Worm (Caenorhabditis elegans) whole organism, young adult: ENCODE measurements around the gene C35D10.5.

ENCODE experiments used
- B0035.1 ChIP-seq: sonication (generic microtip); optimal IDR thresholded peaks from 2 replicates; lab custom pipeline; 2016; ENCODE audit warnings: missing genetic modification characterization, mild to moderate bottlenecking, missing compliant biosample characterization, missing genotype, missing genetic modification reagents
- F33H1.4 ChIP-seq: fragments of 200-800 bp; sonication (Bioruptor generic); IDR thresholded peaks from 2 replicates; pipeline ENCODE4 v1.3.6; 2022; ENCODE audit warnings: missing genetic modification reagents, missing genetic modification characterization, missing compliant biosample characterization
- F49E8.2 ChIP-seq: sonication (generic microtip); optimal IDR thresholded peaks from 3 replicates; lab custom pipeline; 2017; ENCODE audit warnings: missing genetic modification characterization, mild to moderate bottlenecking, missing compliant biosample characterization, antibody characterized with exemption, moderate library complexity; ENCODE audit not compliant: insufficient read depth
- Y56A3A.18 ChIP-seq: fragments of 200-800 bp; sonication (Bioruptor generic); IDR thresholded peaks from 2 replicates; pipeline ENCODE4 v1.3.6; 2022; ENCODE audit warnings: missing genetic modification reagents, missing genetic modification characterization, missing compliant biosample characterization
- ama-1 ChIP-seq, 3 experiments: fragments of 150-350 bp in 1 of 3; sonication (generic microtip) in 2 of 3; optimal IDR thresholded peaks; 2 replicates each; lab custom pipeline; 2014 to 2018; ENCODE audit warnings: missing biosample characterization in 2 of 3, missing genetic modification characterization in 2 of 3, missing genetic modification reagents in 2 of 3
- attf-6 ChIP-seq: fragments of 200-800 bp; sonication (Bioruptor generic); IDR thresholded peaks from 2 replicates; pipeline ENCODE4 v1.3.6; 2022; ENCODE audit warnings: missing genetic modification reagents, missing genetic modification characterization, missing compliant biosample characterization
- nfya-1 ChIP-seq: sonication (generic microtip); optimal IDR thresholded peaks from 2 replicates; lab custom pipeline; 2017; ENCODE audit warnings: antibody characterized with exemption, missing compliant biosample characterization, missing genetic modification characterization, borderline replicate concordance; ENCODE audit not compliant: insufficient read depth
- sea-2 ChIP-seq: fragments of 200-800 bp; sonication (Bioruptor generic); IDR thresholded peaks from 2 replicates; pipeline ENCODE4 v1.3.6; 2022; ENCODE audit warnings: missing genetic modification characterization, missing compliant biosample characterization
- snpc-1.1 ChIP-seq: sonication (generic microtip); optimal IDR thresholded peaks from 2 replicates; lab custom pipeline; 2017; ENCODE audit warnings: missing genetic modification characterization, mild to moderate bottlenecking, missing compliant biosample characterization, antibody characterized with exemption, moderate library complexity, missing genotype, missing genetic modification reagents; ENCODE audit not compliant: insufficient read depth
- snpc-1.3 ChIP-seq: sonication (generic microtip); optimal IDR thresholded peaks from 2 replicates; lab custom pipeline; 2017; ENCODE audit warnings: missing genetic modification characterization, mild to moderate bottlenecking, missing compliant biosample characterization, antibody characterized with exemption, moderate library complexity, missing genotype, missing genetic modification reagents; ENCODE audit not compliant: insufficient read depth
- snpc-4 ChIP-seq, 5 experiments: fragments of 150-350 bp in 1 of 5; sonication (generic microtip) in 4 of 5; optimal IDR thresholded peaks; 2 replicates each; lab custom pipeline; 2014 to 2018; ENCODE audit warnings: missing genetic modification characterization in 5 of 5, missing biosample characterization in 3 of 5, antibody characterized with exemption in 2 of 5, mild to moderate bottlenecking in 2 of 5, missing compliant biosample characterization in 2 of 5, missing genotype in 2 of 5, moderate library complexity in 2 of 5, missing genetic modification reagents in 1 of 5
- unc-62 ChIP-seq: fragments of 150-350 bp; optimal IDR thresholded peaks from 2 replicates; lab custom pipeline; 2014; ENCODE audit warnings: missing biosample characterization, missing genetic modification reagents, missing genetic modification characterization

ce11 chrIII:4854918-4855317 lies 7.2 kb upstream of the C35D10.5 start, which contains the start of gene C35D10.8:
- TF ChIP-seq F33H1.4 (GFP tag; lab: Robert Waterston, UW) (no peak), snpc-1.3 (tag; lab: Kevin White, UChicago) (no peak), nfya-1 (tag; lab: Kevin White, UChicago) (no peak), snpc-4 (GFP tag; optimal IDR thresholded peaks at IDR 0.05; lab: Kevin White, UChicago) (no peak), snpc-4 (tag; optimal IDR thresholded peaks at IDR 0.05; lab: Kevin White, UChicago) (no peak), ama-1 (optimal IDR thresholded peaks at IDR 0.05; lab: Kevin White, UChicago) (no peak), ama-1 (GFP tag; optimal IDR thresholded peaks at IDR 0.05; lab: Kevin White, UChicago) (no peak), F49E8.2 (tag; lab: Kevin White, UChicago) (no peak), unc-62 (GFP tag; lab: Kevin White, UChicago) (no peak), sea-2 (GFP tag; lab: Robert Waterston, UW) (no peak), Y56A3A.18 (no peak), B0035.1 (tag; lab: Kevin White, UChicago) (no peak), attf-6 (GFP tag; lab: Robert Waterston, UW) (no peak), snpc-1.1 (tag; lab: Kevin White, UChicago) (no peak)
